Fruit fly (Drosophila melanogaster) whole organism, larva: ENCODE data around the gene CecB.
A peak's percentile ranks its signal among the peaks of the same experiment; 100 is the strongest.

Experiments
- noc ChIP-seq: fragments of 200-800 bp; sonication (Bioruptor generic); optimal IDR thresholded peaks from 3 replicates; lab custom pipeline; 2019; ENCODE audit warnings: missing biosample characterization, mild to moderate bottlenecking, missing genetic modification characterization, moderate library complexity

Gene CecB

DNA sequence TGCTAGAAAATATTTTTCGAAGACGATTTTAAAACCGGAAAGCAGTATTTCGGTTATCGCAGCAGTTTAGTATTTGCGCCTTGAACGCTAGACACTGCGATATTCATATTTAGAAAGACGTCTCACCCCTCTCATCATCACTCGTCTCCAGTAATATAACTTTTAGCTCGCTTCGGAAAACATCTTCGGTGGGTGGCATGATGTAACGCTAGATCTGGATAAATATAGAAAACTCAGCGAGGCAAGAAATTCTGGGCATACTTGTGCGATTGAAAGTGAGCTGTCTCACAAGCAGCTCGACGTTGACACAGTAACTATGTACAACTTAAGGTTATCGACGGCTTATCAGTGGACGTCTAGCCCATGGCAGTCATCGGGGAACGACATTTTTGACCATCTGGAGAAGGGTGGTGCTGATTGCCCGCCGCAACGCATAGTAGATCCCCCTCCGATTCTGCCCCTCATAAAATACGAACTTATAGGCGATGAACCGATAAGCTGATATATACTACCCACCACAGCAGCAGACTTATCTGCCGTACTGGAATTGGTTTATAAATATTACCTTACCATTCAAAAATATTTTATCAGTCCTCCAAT is 9.5 kb downstream of the CecB start:
- TF ChIP-seq noc (tag; lab: Kevin White, UChicago): no peak

dm6 chr3R:30203104-30203986 is 10.3 kb downstream of the CecB start:
- peak; percentile 97 for TF ChIP-seq noc (tag; lab: Kevin White, UChicago)

- no peak for TF ChIP-seq noc (tag; lab: Kevin White, UChicago)
Measured at dm6 chr3R:30202898-30203103, 10.8 kb downstream of the CecB start, which contains the start of gene CG9743. Gene CG9743, minus strand, starts transcription at chr3R:30202998.

- TF ChIP-seq noc (tag; lab: Kevin White, UChicago): no peak
Measured at dm6 chr3R:30201064-30201463, 12.5 kb downstream of the CecB start.

- TF ChIP-seq noc (tag; lab: Kevin White, UChicago): no peak
Measured at dm6 chr3R:30200091-30200698, 13.4 kb downstream of the CecB start.

dm6 chr3R:30198793-30199192 is 14.8 kb downstream of the CecB start:
- TF ChIP-seq noc (tag; lab: Kevin White, UChicago): peak; percentile 6

DNA sequence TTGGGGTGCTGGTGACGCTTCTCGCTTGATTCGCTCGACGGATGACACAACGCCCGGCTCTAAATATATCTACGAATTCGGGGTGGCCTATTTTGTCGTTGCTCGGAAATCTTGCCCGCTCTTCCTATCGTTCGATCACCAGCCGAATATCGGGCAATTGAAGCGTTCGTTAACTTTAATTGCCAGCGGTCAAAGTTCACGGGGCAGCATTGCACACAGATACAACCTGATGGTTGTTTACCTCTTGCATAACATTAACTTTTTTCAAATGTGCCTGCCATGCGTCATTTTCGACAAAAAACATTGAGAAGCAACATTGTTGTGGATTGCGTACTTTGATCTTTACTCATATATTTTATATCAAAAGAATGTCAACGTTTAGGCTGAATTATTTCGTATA is 15.8 kb downstream of the CecB start:
- no peak for TF ChIP-seq noc (tag; lab: Kevin White, UChicago)

dm6 chr3R:30196128-30196527 is 17.5 kb downstream of the CecB start, which contains the start of gene CG15531:
Gene CG15531, minus strand, starts transcription at chr3R:30196228.
- no peak for TF ChIP-seq noc (tag; lab: Kevin White, UChicago)

DNA sequence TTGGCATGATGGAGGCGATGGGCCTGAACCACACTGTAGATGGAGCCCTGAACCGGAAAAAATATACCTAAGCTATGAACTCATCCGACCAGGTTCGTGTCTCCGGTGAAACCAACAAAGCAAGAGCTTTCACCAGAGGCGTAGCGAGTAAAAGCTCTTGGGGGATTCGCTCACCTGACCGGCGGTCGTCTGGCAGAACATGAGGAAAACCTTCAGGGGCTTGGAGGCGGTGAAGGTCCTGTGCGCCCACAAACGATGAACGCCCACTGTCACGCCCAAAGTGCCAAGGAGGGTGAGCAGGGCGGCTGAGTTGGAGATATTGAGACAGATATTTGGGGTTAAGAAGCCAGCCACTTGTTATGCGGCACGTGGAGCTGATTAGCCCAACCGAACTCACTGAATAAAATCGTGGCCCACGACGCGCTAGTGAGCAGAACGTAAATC is 18.0 kb downstream of the CecB start:
- peak; percentile 72 for TF ChIP-seq noc (tag; lab: Kevin White, UChicago)

dm6 chr3R:30193826-30194225 is 19.8 kb downstream of the CecB start:
- TF ChIP-seq noc (tag; lab: Kevin White, UChicago): no peak

DNA sequence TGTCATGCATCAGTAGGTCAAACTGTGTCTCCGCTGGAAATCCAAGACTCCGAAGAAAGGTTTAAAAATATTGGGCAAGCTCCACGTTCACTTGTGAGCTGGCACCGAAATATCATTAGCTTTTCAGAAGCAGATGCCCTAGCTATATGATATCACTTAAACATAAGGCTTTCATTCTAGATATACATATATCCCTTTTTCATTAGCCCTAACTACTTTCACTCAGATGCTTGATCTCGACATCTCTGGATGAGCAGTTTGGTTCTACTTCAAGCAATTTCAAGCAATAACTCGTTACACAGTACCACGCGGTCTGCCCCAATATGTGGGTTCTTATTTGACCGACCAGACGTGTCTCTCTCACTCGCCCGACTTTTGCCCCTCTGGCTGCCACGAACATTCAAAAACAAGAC is 22.1 kb downstream of the CecB start:
- TF ChIP-seq noc (tag; lab: Kevin White, UChicago): no peak

dm6 chr3R:30191047-30191446 is 22.6 kb downstream of the CecB start, which contains the start of gene CG9747:
Gene CG9747, minus strand, starts transcription at chr3R:30191252.
- TF ChIP-seq noc (tag; lab: Kevin White, UChicago): no peak

dm6 chr3R:30189836-30190235 is 23.8 kb downstream of the CecB start:
- TF ChIP-seq noc (tag; lab: Kevin White, UChicago): peak; percentile 46

DNA sequence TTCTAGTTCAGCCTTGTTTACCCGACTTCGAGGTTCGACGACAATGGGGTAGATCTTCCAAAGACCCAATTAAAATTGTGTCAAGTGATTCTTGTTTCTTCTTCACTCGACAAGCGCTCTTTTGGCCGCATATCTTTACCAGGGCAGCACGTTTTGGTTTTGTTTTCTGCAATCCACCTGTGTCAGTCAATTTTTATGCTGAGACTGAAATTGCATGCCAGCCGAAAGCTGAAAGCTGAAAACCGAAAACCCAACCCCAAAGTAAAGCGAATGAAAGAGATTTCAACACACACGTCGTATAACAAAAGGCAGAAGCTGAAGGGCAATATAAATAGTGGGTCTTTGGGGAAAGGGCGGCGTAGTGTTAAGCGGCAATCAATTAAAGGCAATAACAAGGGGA is 24.2 kb downstream of the CecB start:
- no peak for TF ChIP-seq noc (tag; lab: Kevin White, UChicago)

DNA sequence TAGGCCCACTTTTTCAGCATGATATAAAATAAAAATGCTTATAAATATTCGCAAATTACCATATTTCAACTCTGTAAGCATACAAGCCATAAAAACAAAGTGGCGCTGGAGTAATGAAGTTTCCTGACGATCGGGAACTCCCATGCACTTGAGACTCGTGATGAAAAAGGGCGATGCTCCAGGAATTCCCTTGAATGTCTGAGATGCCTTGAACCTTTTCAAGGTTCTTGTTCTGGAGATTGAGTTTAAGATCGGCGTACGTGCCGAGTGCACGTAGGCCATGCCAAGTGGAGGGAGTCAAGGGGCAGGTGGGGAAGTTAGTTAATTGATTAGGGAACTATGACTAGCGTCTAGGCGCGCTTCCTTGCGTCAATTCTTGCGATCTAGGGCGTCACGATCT is 29.7 kb downstream of the CecB start:
- TF ChIP-seq noc (tag; lab: Kevin White, UChicago): no peak

- TF ChIP-seq noc (tag; lab: Kevin White, UChicago): no peak
Measured at dm6 chr3R:30179934-30180333, 33.7 kb downstream of the CecB start, which contains the start of gene Bet5. Gene Bet5, plus strand, starts transcription at chr3R:30180232.
